Fruit fly (Drosophila melanogaster): Measurements from ENCODE around the gene Pgant35A.

dm6 chr2L:14373250-14373649 is 14.2 kb downstream of the Pgant35A start:
- TF ChIP-seq usp (GFP tag; optimal IDR thresholded peaks at IDR 0.05) (no peak), CG8478 (optimal IDR thresholded peaks at IDR 0.05) (no peak), psq (optimal IDR thresholded peaks at IDR 0.05) (no peak), pan (optimal IDR thresholded peaks at IDR 0.05) (no peak)
